Worm (Caenorhabditis elegans): ENCODE data around the gene nhr-195.

Gene nhr-195

ce11 chrV:8934264-8934663, 37.9 kb downstream of the nhr-195 start:
- TF ChIP-seq B0310.2 (tag; optimal IDR thresholded peaks at IDR 0.05) (no peak), ceh-36 (tag; optimal IDR thresholded peaks at IDR 0.05) (no peak), scrt-1 (GFP tag; IDR thresholded peaks at IDR 0.05) (no peak), tra-4 (tag; optimal IDR thresholded peaks at IDR 0.05) (no peak), sea-1 (GFP tag; conservative IDR thresholded peaks at IDR 0.05) (no peak), tbx-37 (GFP tag; conservative IDR thresholded peaks at IDR 0.05) (no peak), flt-1 (GFP tag; IDR thresholded peaks at IDR 0.05) (no peak), ama-1 (optimal IDR thresholded peaks at IDR 0.05) (no peak), F13C5.2 (tag; optimal IDR thresholded peaks at IDR 0.05) (no peak), hmg-4 (GFP tag; optimal IDR thresholded peaks at IDR 0.05) (no peak), hmbx-1 (tag; optimal IDR thresholded peaks at IDR 0.05) (no peak), hnd-1 (tag; optimal IDR thresholded peaks at IDR 0.05) (no peak)

- TF ChIP-seq tbx-11 (GFP tag; IDR thresholded peaks at IDR 0.05) = no peak
- no peak for TF ChIP-seq F13C5.2 (tag; optimal IDR thresholded peaks at IDR 0.05)
- TF ChIP-seq flt-1 (GFP tag; IDR thresholded peaks at IDR 0.05) = no peak
- no peak for TF ChIP-seq ceh-36 (tag; optimal IDR thresholded peaks at IDR 0.05)
- TF ChIP-seq ama-1 (optimal IDR thresholded peaks at IDR 0.05) = no peak
- no peak for TF ChIP-seq hnd-1 (tag; optimal IDR thresholded peaks at IDR 0.05)
- TF ChIP-seq hmbx-1 (tag; optimal IDR thresholded peaks at IDR 0.05) = no peak
- no peak for TF ChIP-seq ceh-13 (GFP tag; optimal IDR thresholded peaks at IDR 0.05)
- no peak for TF ChIP-seq ets-7 (tag; optimal IDR thresholded peaks at IDR 0.05)
- TF ChIP-seq pes-1 (GFP tag; IDR thresholded peaks at IDR 0.05) = no peak
- TF ChIP-seq sea-1 (GFP tag; conservative IDR thresholded peaks at IDR 0.05) = no peak
- TF ChIP-seq B0310.2 (tag; optimal IDR thresholded peaks at IDR 0.05) = no peak
- no peak for TF ChIP-seq hmg-4 (GFP tag; optimal IDR thresholded peaks at IDR 0.05)
- no peak for TF ChIP-seq tbx-37 (GFP tag; conservative IDR thresholded peaks at IDR 0.05)
- TF ChIP-seq aly-1 (tag; optimal IDR thresholded peaks at IDR 0.05) = no peak
- TF ChIP-seq scrt-1 (GFP tag; IDR thresholded peaks at IDR 0.05) = no peak
- TF ChIP-seq tra-4 (tag; optimal IDR thresholded peaks at IDR 0.05) = no peak
These were observed 39.9 kb downstream of the nhr-195 start, which contains the start of gene H14N18.2 for ce11 chrV:8932318-8932717. H14N18.2 (plus strand) TSS chrV:8932618.

- TF ChIP-seq hmbx-1 (tag; optimal IDR thresholded peaks at IDR 0.05) (no peak), flt-1 (GFP tag; IDR thresholded peaks at IDR 0.05) (no peak)
These were observed 43.2 kb downstream of the nhr-195 start, which contains the start of gene H14N18.4 for ce11 chrV:8928967-8929366. H14N18.4 (minus strand) TSS chrV:8928978.

- no peak for TF ChIP-seq ets-7 (tag; optimal IDR thresholded peaks at IDR 0.05)
- TF ChIP-seq sea-1 (GFP tag; conservative IDR thresholded peaks at IDR 0.05) = no peak
- TF ChIP-seq hmbx-1 (tag; optimal IDR thresholded peaks at IDR 0.05) = no peak
- TF ChIP-seq pes-1 (GFP tag; IDR thresholded peaks at IDR 0.05) = no peak
- no peak for TF ChIP-seq ama-1 (optimal IDR thresholded peaks at IDR 0.05)
- TF ChIP-seq B0310.2 (tag; optimal IDR thresholded peaks at IDR 0.05) = no peak
- TF ChIP-seq ceh-13 (GFP tag; optimal IDR thresholded peaks at IDR 0.05) = no peak
- TF ChIP-seq F13C5.2 (tag; optimal IDR thresholded peaks at IDR 0.05) = no peak
- no peak for TF ChIP-seq hmg-4 (GFP tag; optimal IDR thresholded peaks at IDR 0.05)
- TF ChIP-seq hnd-1 (tag; optimal IDR thresholded peaks at IDR 0.05) = no peak
- no peak for TF ChIP-seq flt-1 (GFP tag; IDR thresholded peaks at IDR 0.05)
- TF ChIP-seq tbx-11 (GFP tag; IDR thresholded peaks at IDR 0.05) = no peak
- no peak for TF ChIP-seq ceh-36 (tag; optimal IDR thresholded peaks at IDR 0.05)
- TF ChIP-seq tra-4 (tag; optimal IDR thresholded peaks at IDR 0.05) = no peak
These were observed 44.5 kb downstream of the nhr-195 start for ce11 chrV:8927715-8928114.

ce11 chrV:8922781-8923180, 49.4 kb downstream of the nhr-195 start, which contains the start of gene ttr-47:
ttr-47 (plus strand) TSS chrV:8923088.
- TF ChIP-seq hmg-4 (GFP tag; optimal IDR thresholded peaks at IDR 0.05) = no peak
- no peak for TF ChIP-seq hmbx-1 (tag; optimal IDR thresholded peaks at IDR 0.05)
- no peak for TF ChIP-seq pes-1 (GFP tag; IDR thresholded peaks at IDR 0.05)
- TF ChIP-seq ets-7 (tag; optimal IDR thresholded peaks at IDR 0.05) = no peak
- TF ChIP-seq F13C5.2 (tag; optimal IDR thresholded peaks at IDR 0.05) = no peak

Measured in whole organism, early embryonic.